Worm (Caenorhabditis elegans) whole organism, L4 larva: ENCODE results near the gene jmjd-3.1.

Experiments used
- D1046.2 ChIP-seq: fragments of 200-800 bp; sonication (Bioruptor generic); IDR thresholded peaks from 2 replicates; pipeline ENCODE4 v1.3.6; 2022; ENCODE audit warnings: missing genetic modification characterization, missing compliant biosample characterization
- F37D6.2 ChIP-seq: sonication (generic microtip); optimal IDR thresholded peaks from 2 replicates; lab custom pipeline; 2016; ENCODE audit warnings: mild to moderate bottlenecking, missing genetic modification characterization, missing compliant biosample characterization
- F44E2.7 ChIP-seq: fragments of 200-800 bp; sonication (Bioruptor generic); IDR thresholded peaks from 2 replicates; pipeline ENCODE4 v2.1.2; 2022; ENCODE audit warnings: missing genetic modification characterization, missing compliant biosample characterization
- R02D3.7 ChIP-seq: fragments of 150-350 bp; sonication (generic microtip); optimal IDR thresholded peaks from 3 replicates; lab custom pipeline; 2014; ENCODE audit warnings: missing biosample characterization, missing genetic modification characterization
- T26A8.4 ChIP-seq: fragments of 200-800 bp; sonication (Bioruptor generic); IDR thresholded peaks from 2 replicates; pipeline ENCODE4 v1.3.6; 2022; ENCODE audit warnings: missing genetic modification characterization, missing compliant biosample characterization
- Y5F2A.4 ChIP-seq: fragments of 200-800 bp; sonication (Bioruptor generic); optimal IDR thresholded peaks from 2 replicates; lab custom pipeline; 2018; ENCODE audit warnings: mild to moderate bottlenecking, missing genetic modification characterization, missing compliant biosample characterization
- ZK546.5 ChIP-seq, 2 experiments: sonication (generic microtip); optimal IDR thresholded peaks; 2 replicates each; lab custom pipeline; 2017; ENCODE audit warnings: missing biosample characterization in 2 of 2, missing genetic modification characterization in 2 of 2
- ces-1 ChIP-seq: fragments of 150-350 bp; sonication (generic microtip); optimal IDR thresholded peaks from 4 replicates; lab custom pipeline; 2014; ENCODE audit warnings: missing biosample characterization, missing genetic modification reagents, missing genetic modification characterization
- daf-12 ChIP-seq: fragments of 150-350 bp; optimal IDR thresholded peaks from 2 replicates; lab custom pipeline; 2014; ENCODE audit warnings: missing biosample characterization, missing genetic modification reagents, missing genetic modification characterization
- daf-19 ChIP-seq: fragments of 200-800 bp; sonication (Bioruptor generic); conservative IDR thresholded peaks from 2 replicates; pipeline ENCODE4 v1.3.6; 2022; ENCODE audit warnings: missing genetic modification characterization, missing compliant biosample characterization
- daf-8 ChIP-seq: fragments of 200-800 bp; sonication (Bioruptor generic); IDR thresholded peaks from 2 replicates; pipeline ENCODE4 v1.3.6; 2022; ENCODE audit warnings: missing genetic modification characterization, missing compliant biosample characterization
- dve-1 ChIP-seq: sonication (generic microtip); optimal IDR thresholded peaks from 2 replicates; lab custom pipeline; 2017; ENCODE audit warnings: antibody characterized with exemption, mild to moderate bottlenecking, missing genetic modification characterization, missing compliant biosample characterization; ENCODE audit not compliant: insufficient read depth
- egl-27 ChIP-seq: sonication (generic microtip); optimal IDR thresholded peaks from 3 replicates; lab custom pipeline; 2017; ENCODE audit warnings: missing biosample characterization, missing genetic modification reagents, missing genetic modification characterization
- gei-8 ChIP-seq: fragments of 200-800 bp; sonication (Bioruptor generic); optimal IDR thresholded peaks from 2 replicates; lab custom pipeline; 2018; ENCODE audit warnings: mild to moderate bottlenecking, missing genetic modification characterization, missing compliant biosample characterization
- hmg-1.1 ChIP-seq: fragments of 200-800 bp; sonication (Bioruptor generic); IDR thresholded peaks from 2 replicates; pipeline ENCODE4 v1.3.6; 2022; ENCODE audit warnings: missing genetic modification reagents, missing genetic modification characterization, missing compliant biosample characterization
- lsy-2 ChIP-seq, 2 experiments: fragments of 150-350 bp in 1 of 2; sonication (generic microtip) in 1 of 2; optimal IDR thresholded peaks; 2 replicates each; lab custom pipeline; 2014 to 2017; ENCODE audit warnings: missing biosample characterization in 2 of 2, missing genetic modification characterization in 2 of 2
- mdt-29 ChIP-seq: fragments of 200-800 bp; sonication (Bioruptor generic); IDR thresholded peaks from 2 replicates; pipeline ENCODE4 v1.3.6; 2022; ENCODE audit warnings: missing genetic modification reagents, missing genetic modification characterization, missing compliant biosample characterization
- mxl-2 ChIP-seq: fragments of 200-800 bp; sonication (Bioruptor generic); conservative IDR thresholded peaks from 2 replicates; pipeline ENCODE4 v1.3.6; 2022; ENCODE audit warnings: missing genetic modification reagents, missing genetic modification characterization, missing compliant biosample characterization
- nhr-10 ChIP-seq: fragments of 150-350 bp; optimal IDR thresholded peaks from 2 replicates; lab custom pipeline; 2014; ENCODE audit warnings: missing biosample characterization, missing genetic modification characterization
- nhr-111 ChIP-seq: fragments of 200-800 bp; sonication (Bioruptor generic); optimal IDR thresholded peaks from 2 replicates; lab custom pipeline; 2018; ENCODE audit warnings: mild to moderate bottlenecking, missing genetic modification characterization, missing compliant biosample characterization
- nhr-28 ChIP-seq: fragments of 150-350 bp; optimal IDR thresholded peaks from 2 replicates; lab custom pipeline; 2014; ENCODE audit warnings: missing biosample characterization, missing genetic modification characterization
- nhr-42 ChIP-seq: fragments of 200-800 bp; sonication (Bioruptor generic); IDR thresholded peaks from 2 replicates; pipeline ENCODE4 v1.3.6; 2022; ENCODE audit warnings: missing genetic modification characterization, missing compliant biosample characterization
- nhr-76 ChIP-seq: fragments of 150-350 bp; optimal IDR thresholded peaks from 2 replicates; lab custom pipeline; 2014; ENCODE audit warnings: missing biosample characterization, missing genetic modification characterization
- pha-4 ChIP-seq, 2 experiments: fragments of 150-350 bp in 1 of 2; fragments of 200-800 bp in 1 of 2; sonication (Bioruptor generic) in 1 of 2; IDR thresholded peaks in 1 of 2; optimal IDR thresholded peaks in 1 of 2; 2 replicates each; pipeline versions ENCODE4 v1.3.6 to Lab custom; 2014 to 2022; ENCODE audit warnings: missing genetic modification characterization in 2 of 2, missing genetic modification reagents in 2 of 2, missing biosample characterization in 1 of 2, missing compliant biosample characterization in 1 of 2
- set-16 ChIP-seq: fragments of 200-800 bp; sonication (Bioruptor generic); IDR thresholded peaks from 2 replicates; pipeline ENCODE4 v1.3.6; 2022; ENCODE audit warnings: missing genetic modification reagents, missing genetic modification characterization, missing compliant biosample characterization
- tag-97 ChIP-seq: fragments of 200-800 bp; sonication (Bioruptor generic); IDR thresholded peaks from 2 replicates; pipeline ENCODE4 v1.3.6; 2022; ENCODE audit warnings: missing genetic modification characterization, missing compliant biosample characterization
- unc-39 ChIP-seq: sonication (generic microtip); optimal IDR thresholded peaks from 2 replicates; lab custom pipeline; 2017; ENCODE audit warnings: missing biosample characterization, missing genetic modification characterization
- unc-62 ChIP-seq, 3 experiments: fragments of 150-350 bp in 1 of 3; sonication (generic microtip); optimal IDR thresholded peaks in 2 of 3; peaks in 1 of 3; 1 replicate in 1 of 3; 2 replicates in 2 of 3; lab custom pipeline; 2014 to 2017; ENCODE audit warnings: missing biosample characterization in 3 of 3, missing genetic modification characterization in 3 of 3, missing genetic modification reagents in 3 of 3, missing genotype in 1 of 3
- vab-7 ChIP-seq: fragments of 200-800 bp; sonication (Bioruptor generic); IDR thresholded peaks from 2 replicates; pipeline ENCODE4 v1.3.6; 2022; ENCODE audit warnings: missing genetic modification reagents, missing genetic modification characterization, missing compliant biosample characterization
- zag-1 ChIP-seq: fragments of 150-350 bp; optimal IDR thresholded peaks from 2 replicates; lab custom pipeline; 2014; ENCODE audit warnings: missing biosample characterization, missing genetic modification characterization
- zfp-2 ChIP-seq: sonication (generic microtip); optimal IDR thresholded peaks from 2 replicates; lab custom pipeline; 2016; ENCODE audit warnings: mild to moderate bottlenecking, missing genetic modification characterization, missing compliant biosample characterization
- ztf-11 ChIP-seq: fragments of 150-350 bp; optimal IDR thresholded peaks from 2 replicates; lab custom pipeline; 2014; ENCODE audit warnings: missing biosample characterization, missing genetic modification characterization
- ztf-7 ChIP-seq: fragments of 150-350 bp; optimal IDR thresholded peaks from 2 replicates; lab custom pipeline; 2014; ENCODE audit warnings: missing biosample characterization, missing genetic modification characterization

Gene jmjd-3.1

DNA sequence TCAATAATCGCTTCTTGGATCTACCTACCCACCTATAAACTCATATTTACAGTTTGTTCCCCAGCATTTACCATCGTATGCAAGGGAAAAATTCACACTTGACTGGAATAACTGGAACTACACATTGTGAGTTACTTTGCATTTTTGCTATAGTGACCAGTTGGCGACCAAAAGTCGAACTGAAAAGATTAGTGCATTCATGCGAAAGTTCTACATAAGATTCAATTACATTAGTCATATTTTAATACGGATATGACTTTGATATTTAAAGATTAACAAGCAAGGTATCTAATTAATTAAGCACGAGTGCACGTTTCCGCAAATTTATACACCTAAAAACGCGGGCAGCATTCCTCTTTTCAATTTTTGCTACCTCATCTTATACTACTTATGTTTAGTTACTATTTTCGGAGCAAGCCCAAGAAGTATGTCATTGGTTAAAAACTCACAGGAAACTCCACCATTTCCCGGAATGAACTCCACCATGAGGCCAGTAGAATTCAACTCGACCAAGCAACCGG lies at the start of gene jmjd-3.1:
Gene jmjd-3.1, plus strand, starts transcription at position 51 of the 521 bp plus-strand sequence.
- TF ChIP-seq unc-62 (GFP tag; optimal IDR thresholded peaks at IDR 0.05 in 1 of 2; lab: Kevin White, UChicago) (peak in 1 of 2 experiments; percentile 69), unc-62 (tag; optimal IDR thresholded peaks at IDR 0.05; lab: Kevin White, UChicago) (no peak), hmg-1.1 (GFP tag; lab: Robert Waterston, UW) (no peak)

- TF ChIP-seq tag-97 (GFP tag; lab: Robert Waterston, UW), result no peak
- no peak for TF ChIP-seq T26A8.4 (GFP tag; lab: Robert Waterston, UW)
- no peak for TF ChIP-seq set-16 (GFP tag; lab: Robert Waterston, UW)
- no peak for TF ChIP-seq F44E2.7
- no peak for TF ChIP-seq zfp-2 (tag; lab: Kevin White, UChicago)
- no peak for TF ChIP-seq ztf-11 (tag; lab: Kevin White, UChicago)
- no peak for TF ChIP-seq lsy-2 (tag; optimal IDR thresholded peaks at IDR 0.05; lab: Kevin White, UChicago)
- no peak for TF ChIP-seq nhr-76 (tag; lab: Kevin White, UChicago)
- no peak for TF ChIP-seq pha-4 (GFP tag; IDR thresholded peaks at IDR 0.05; lab: Robert Waterston, UW)
- TF ChIP-seq pha-4 (tag; optimal IDR thresholded peaks at IDR 0.05; lab: Kevin White, UChicago), result no peak
- no peak for TF ChIP-seq gei-8
- TF ChIP-seq Y5F2A.4 (GFP tag; lab: Kevin White, UChicago), result no peak
- no peak for TF ChIP-seq nhr-111 (GFP tag; lab: Kevin White, UChicago)
- TF ChIP-seq daf-19 (GFP tag; lab: Robert Waterston, UW), result no peak
- TF ChIP-seq vab-7 (GFP tag; lab: Robert Waterston, UW), result no peak
- no peak for TF ChIP-seq daf-12 (tag; lab: Kevin White, UChicago)
Observed at ce11 chrX:8521614-8522013, 49.2 kb upstream of the jmjd-3.1 start, which contains the start of gene C03G5.14. C03G5.14 (plus strand) TSS chrX:8521914.

ce11 chrX:8523000-8523399 lies 47.8 kb upstream of the jmjd-3.1 start:
- TF ChIP-seq egl-27 (no peak), nhr-10 (tag; lab: Kevin White, UChicago) (no peak)

DNA sequence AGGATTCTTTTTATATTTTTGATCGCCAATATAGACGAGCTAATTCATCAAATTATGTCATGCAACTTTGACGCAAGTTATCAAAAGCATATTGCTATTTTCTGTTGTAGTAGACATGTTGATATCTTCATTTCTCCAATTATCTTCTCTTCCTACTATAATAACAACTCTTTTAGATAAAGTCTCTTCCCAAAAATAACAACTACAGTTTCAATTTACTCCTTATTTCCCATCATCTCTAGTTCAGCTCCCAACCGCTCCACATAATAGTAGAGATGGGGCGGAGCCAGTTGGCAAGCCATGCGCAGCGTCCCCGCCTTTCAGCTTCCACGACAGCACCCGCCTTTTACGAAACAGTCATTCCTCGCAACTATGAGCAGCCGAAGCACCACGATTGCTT lies 42.9 kb upstream of the jmjd-3.1 start, which contains the start of gene flp-5:
Gene flp-5, plus strand, starts transcription at position 301 of the 400 bp plus-strand sequence.
- no peak for TF ChIP-seq zag-1 (tag; lab: Kevin White, UChicago)
- no peak for TF ChIP-seq F37D6.2 (tag; lab: Kevin White, UChicago)
- no peak for TF ChIP-seq unc-39 (tag; lab: Kevin White, UChicago)
- no peak for TF ChIP-seq ztf-11 (tag; lab: Kevin White, UChicago)
- no peak for TF ChIP-seq nhr-28 (tag; lab: Kevin White, UChicago)
- no peak for TF ChIP-seq dve-1 (tag; lab: Kevin White, UChicago)
- TF ChIP-seq ces-1 (GFP tag; lab: Kevin White, UChicago), result no peak
- TF ChIP-seq hmg-1.1 (GFP tag; lab: Robert Waterston, UW), result no peak
- no peak for TF ChIP-seq D1046.2 (GFP tag; lab: Robert Waterston, UW)
- TF ChIP-seq ZK546.5 (tag; optimal IDR thresholded peaks at IDR 0.05; lab: Kevin White, UChicago), result no peak
- no peak for TF ChIP-seq gei-8
- no peak for TF ChIP-seq nhr-42 (GFP tag; lab: Robert Waterston, UW)
- no peak for TF ChIP-seq mxl-2 (GFP tag; lab: Robert Waterston, UW)
- no peak for TF ChIP-seq ztf-7
- TF ChIP-seq daf-8, result no peak
- TF ChIP-seq R02D3.7 (tag; lab: Kevin White, UChicago), result no peak
- TF ChIP-seq tag-97 (GFP tag; lab: Robert Waterston, UW), result no peak
- no peak for TF ChIP-seq zfp-2 (tag; lab: Kevin White, UChicago)
- no peak for TF ChIP-seq daf-12 (tag; lab: Kevin White, UChicago)
- no peak for TF ChIP-seq mdt-29 (GFP tag; lab: Robert Waterston, UW)
